Fruit fly (Drosophila melanogaster): ENCODE results near the gene CG5114.

- TF ChIP-seq psq (optimal IDR thresholded peaks at IDR 0.05): no peak
- no peak for TF ChIP-seq pan (optimal IDR thresholded peaks at IDR 0.05)
Measured at dm6 chr3L:14974513-14974912, 8.1 kb upstream of the CG5114 start, which contains the start of gene Ocho.
